Fruit fly (Drosophila melanogaster) whole organism, embryonic: ENCODE data around the gene Pfdn2.

Source experiments
- ATbp ChIP-seq: fragments of 200-800 bp; sonication (Bioruptor generic); optimal IDR thresholded peaks from 2 replicates; lab custom pipeline; 2017; ENCODE audit warnings: missing biosample characterization, mild to moderate bottlenecking, missing genetic modification characterization, missing genetic modification reagents
- CG11695 ChIP-seq: fragments of 200-800 bp; sonication (Bioruptor generic); IDR thresholded peaks from 3 replicates; pipeline ENCODE4 v1.3.6; 2022; ENCODE audit warnings: missing biosample characterization, missing genetic modification characterization
- CG14710 ChIP-seq: fragments of 200-800 bp; sonication (Bioruptor generic); optimal IDR thresholded peaks from 3 replicates; lab custom pipeline; 2019; ENCODE audit warnings: missing biosample characterization, mild to moderate bottlenecking, missing genetic modification characterization, moderate library complexity
- CG15011 ChIP-seq: fragments of 200-800 bp; sonication (Bioruptor generic); optimal IDR thresholded peaks from 3 replicates; lab custom pipeline; 2018; ENCODE audit warnings: missing biosample characterization, mild to moderate bottlenecking, missing genetic modification characterization
- CG15696 ChIP-seq: fragments of 200-800 bp; sonication (Bioruptor generic); optimal IDR thresholded peaks from 2 replicates; lab custom pipeline; 2019; ENCODE audit warnings: missing biosample characterization, mild to moderate bottlenecking, missing genetic modification characterization, moderate library complexity
- CG17328 ChIP-seq: fragments of 200-800 bp; sonication (Bioruptor generic); IDR thresholded peaks from 2 replicates; pipeline ENCODE4 v1.3.6; 2022; ENCODE audit warnings: missing biosample characterization, missing genetic modification characterization
- CG18011 ChIP-seq: fragments of 200-800 bp; sonication (Bioruptor generic); optimal IDR thresholded peaks from 2 replicates; lab custom pipeline; 2017; ENCODE audit warnings: missing biosample characterization, missing genetic modification characterization, mild to moderate bottlenecking, moderate library complexity, missing genotype
- CG18764 ChIP-seq: fragments of 200-800 bp; sonication (Bioruptor generic); optimal IDR thresholded peaks from 3 replicates; lab custom pipeline; 2016; ENCODE audit warnings: missing biosample characterization, missing genetic modification characterization
- CG2678 ChIP-seq: fragments of 200-800 bp; sonication (Bioruptor generic); optimal IDR thresholded peaks from 3 replicates; lab custom pipeline; 2019; ENCODE audit warnings: missing biosample characterization, mild to moderate bottlenecking, missing genetic modification characterization, moderate library complexity
- CG2712 ChIP-seq: fragments of 200-800 bp; optimal IDR thresholded peaks from 3 replicates; lab custom pipeline; 2019; ENCODE audit warnings: missing biosample characterization, mild to moderate bottlenecking, missing genetic modification characterization, moderate library complexity
- CG30431 ChIP-seq: fragments of 200-800 bp; sonication (Bioruptor generic); optimal IDR thresholded peaks from 2 replicates; lab custom pipeline; 2017; ENCODE audit warnings: missing biosample characterization, missing genetic modification characterization
- CG34422 ChIP-seq: fragments of 200-800 bp; sonication (Bioruptor generic); IDR thresholded peaks from 3 replicates; pipeline ENCODE4 v1.3.6; 2022; ENCODE audit warnings: missing biosample characterization, missing genetic modification characterization
- CG3726 ChIP-seq: fragments of 200-800 bp; sonication (Bioruptor generic); IDR thresholded peaks from 3 replicates; pipeline ENCODE4, ENCODE4 v1.3.6; 2022; ENCODE audit warnings: missing biosample characterization, missing genetic modification characterization
- CG5953 ChIP-seq: fragments of 200-800 bp; sonication (Bioruptor generic); IDR thresholded peaks from 2 replicates; pipeline ENCODE4 v1.3.6; 2022; ENCODE audit warnings: missing biosample characterization, missing genetic modification characterization
- CG6272 ChIP-seq: fragments of 200-800 bp; sonication (Bioruptor generic); IDR thresholded peaks from 2 replicates; pipeline ENCODE4 v1.3.6; 2022; ENCODE audit warnings: missing biosample characterization, missing genetic modification characterization
- CG6689 ChIP-seq: fragments of 200-800 bp; sonication (Bioruptor generic); IDR thresholded peaks from 2 replicates; pipeline ENCODE4 v1.3.6; 2022; ENCODE audit warnings: missing biosample characterization, missing genetic modification characterization
- CG7357 ChIP-seq: fragments of 200-800 bp; sonication (Bioruptor generic); IDR thresholded peaks from 3 replicates; pipeline ENCODE4 v1.3.6; 2022; ENCODE audit warnings: missing biosample characterization, missing genetic modification characterization
- CG7745 ChIP-seq: fragments of 200-800 bp; sonication (Bioruptor generic); optimal IDR thresholded peaks from 2 replicates; lab custom pipeline; 2018; ENCODE audit warnings: missing biosample characterization, mild to moderate bottlenecking, missing genetic modification characterization, moderate library complexity
- CG7839 ChIP-seq: fragments of 200-800 bp; sonication (Bioruptor generic); optimal IDR thresholded peaks from 3 replicates; lab custom pipeline; 2018; ENCODE audit warnings: missing biosample characterization, mild to moderate bottlenecking, missing genetic modification characterization, moderate library complexity
- CG7987 ChIP-seq: fragments of 200-800 bp; sonication (Bioruptor generic); optimal IDR thresholded peaks from 2 replicates; lab custom pipeline; 2018; ENCODE audit warnings: missing biosample characterization, mild to moderate bottlenecking, missing genetic modification characterization, moderate library complexity
- CG9215 ChIP-seq: fragments of 200-800 bp; sonication (Bioruptor generic); IDR thresholded peaks from 2 replicates; pipeline ENCODE4 v1.3.6; 2022; ENCODE audit warnings: missing biosample characterization, missing genetic modification characterization
- CG9797 ChIP-seq: fragments of 200-800 bp; sonication (Bioruptor generic); optimal IDR thresholded peaks from 3 replicates; lab custom pipeline; 2018; ENCODE audit warnings: missing biosample characterization, mild to moderate bottlenecking, missing genetic modification characterization
- Dek ChIP-seq: fragments of 200-800 bp; sonication (Bioruptor generic); optimal IDR thresholded peaks from 3 replicates; lab custom pipeline; 2019; ENCODE audit warnings: missing biosample characterization, mild to moderate bottlenecking, missing genetic modification characterization, moderate library complexity
- Doc2 ChIP-seq: fragments of 200-800 bp; sonication (Bioruptor generic); IDR thresholded peaks from 2 replicates; pipeline ENCODE4 v1.3.6; 2022; ENCODE audit warnings: missing biosample characterization, missing genetic modification characterization
- Drgx ChIP-seq: fragments of 200-800 bp; sonication (Bioruptor generic); IDR thresholded peaks from 2 replicates; pipeline ENCODE4 v1.3.6; 2022; ENCODE audit warnings: missing biosample characterization, missing genetic modification characterization
- Hr51 ChIP-seq, 2 experiments: fragments of 200-800 bp; sonication (Bioruptor generic); optimal IDR thresholded peaks; 2 replicates in 1 of 2; 3 replicates in 1 of 2; lab custom pipeline; 2016 to 2018; ENCODE audit warnings: missing biosample characterization in 2 of 2, missing genetic modification characterization in 2 of 2, mild to moderate bottlenecking in 1 of 2, moderate library complexity in 1 of 2
- Hr78 ChIP-seq, 2 experiments: fragments of 200-800 bp in 1 of 2; fragments of >200 bp in 1 of 2; sonication (Bioruptor generic) in 1 of 2; optimal IDR thresholded peaks; 2 replicates each; lab custom pipeline; 2017 to 2019; ENCODE audit warnings: missing biosample characterization in 2 of 2, missing genetic modification characterization in 2 of 2, mild to moderate bottlenecking in 1 of 2, moderate library complexity in 1 of 2
- Mad ChIP-seq: fragments of 200-800 bp; sonication (Bioruptor generic); optimal IDR thresholded peaks from 2 replicates; lab custom pipeline; 2016; ENCODE audit warnings: missing biosample characterization, missing genetic modification characterization
- PHDP ChIP-seq: fragments of 200-800 bp; sonication (Bioruptor generic); optimal IDR thresholded peaks from 3 replicates; lab custom pipeline; 2018; ENCODE audit warnings: missing biosample characterization, mild to moderate bottlenecking, missing genetic modification characterization, moderate library complexity
- Rfx ChIP-seq: fragments of 200-800 bp; sonication (Bioruptor generic); IDR thresholded peaks from 2 replicates; pipeline ENCODE4 v1.3.6; 2022; ENCODE audit warnings: missing biosample characterization, missing genetic modification characterization
- Scr ChIP-seq: fragments of 200-800 bp; sonication (Bioruptor generic); IDR thresholded peaks from 2 replicates; pipeline ENCODE4 v1.3.6; 2022; ENCODE audit warnings: missing biosample characterization, missing genetic modification characterization; ENCODE audit not compliant: partially characterized antibody
- Spps ChIP-seq: fragments of 200-800 bp; sonication (Bioruptor generic); optimal IDR thresholded peaks from 2 replicates; lab custom pipeline; 2018; ENCODE audit warnings: missing biosample characterization, mild to moderate bottlenecking, missing genetic modification characterization
- Sry-δ ChIP-seq: fragments of 200-800 bp; sonication (Bioruptor generic); optimal IDR thresholded peaks from 2 replicates; lab custom pipeline; 2016; ENCODE audit warnings: missing biosample characterization, missing genetic modification characterization
- Trl ChIP-seq, 3 experiments: fragments of >200 bp in 2 of 3; fragments of 200-800 bp in 1 of 3; sonication (Bioruptor generic) in 1 of 3; optimal IDR thresholded peaks; 2 replicates in 1 of 3; 3 replicates in 2 of 3; lab custom pipeline; 2016 to 2017; ENCODE audit warnings: missing biosample characterization in 1 of 3, missing genetic modification characterization in 1 of 3
- br ChIP-seq: fragments of >200 bp; optimal IDR thresholded peaks from 2 replicates; lab custom pipeline; 2017
- cas ChIP-seq: fragments of 200-800 bp; sonication (Bioruptor generic); IDR thresholded peaks from 2 replicates; pipeline ENCODE4 v1.3.6; 2022; ENCODE audit warnings: missing biosample characterization, missing genetic modification characterization
- cato ChIP-seq: fragments of 200-800 bp; sonication (Bioruptor generic); optimal IDR thresholded peaks from 2 replicates; lab custom pipeline; 2016; ENCODE audit warnings: missing biosample characterization, missing genetic modification characterization, borderline replicate concordance
- chif ChIP-seq, 2 experiments: fragments of 200-800 bp; sonication (Bioruptor generic); optimal IDR thresholded peaks; 3 replicates each; lab custom pipeline; 2016; ENCODE audit warnings: missing biosample characterization in 2 of 2, missing genetic modification characterization in 2 of 2
- dysf ChIP-seq: fragments of 200-800 bp; sonication (Bioruptor generic); IDR thresholded peaks from 3 replicates; pipeline ENCODE4 v1.3.6; 2022; ENCODE audit warnings: missing biosample characterization, missing genetic modification characterization
- gcm ChIP-seq: fragments of 200-800 bp; sonication (Bioruptor generic); optimal IDR thresholded peaks from 2 replicates; lab custom pipeline; 2019; ENCODE audit warnings: missing biosample characterization, mild to moderate bottlenecking, missing genetic modification characterization, moderate library complexity
- jumu ChIP-seq: fragments of 200-800 bp; sonication (Bioruptor generic); optimal IDR thresholded peaks from 3 replicates; lab custom pipeline; 2016; ENCODE audit warnings: missing biosample characterization, missing genetic modification characterization
- nerfin-1 ChIP-seq: fragments of 200-800 bp; sonication (Bioruptor generic); optimal IDR thresholded peaks from 3 replicates; lab custom pipeline; 2019; ENCODE audit warnings: missing biosample characterization, mild to moderate bottlenecking, missing genetic modification characterization, moderate library complexity
- nmo ChIP-seq: fragments of 200-800 bp; sonication (Bioruptor generic); optimal IDR thresholded peaks from 2 replicates; lab custom pipeline; 2018; ENCODE audit warnings: missing biosample characterization, mild to moderate bottlenecking, missing genetic modification characterization, moderate library complexity
- otp ChIP-seq: fragments of 200-800 bp; sonication (Bioruptor generic); IDR thresholded peaks from 3 replicates; pipeline ENCODE4, ENCODE4 v1.3.6; 2022; ENCODE audit warnings: missing biosample characterization, missing genetic modification characterization
- pho ChIP-seq: fragments of 200-800 bp; sonication (Bioruptor generic); optimal IDR thresholded peaks from 2 replicates; lab custom pipeline; 2016; ENCODE audit warnings: missing biosample characterization, missing genetic modification characterization
- pros ChIP-seq: fragments of 200-800 bp; sonication (Bioruptor generic); optimal IDR thresholded peaks from 3 replicates; lab custom pipeline; 2019; ENCODE audit warnings: missing biosample characterization, mild to moderate bottlenecking, missing genetic modification characterization, moderate library complexity
- sim ChIP-seq: fragments of 200-800 bp; sonication (Bioruptor generic); IDR thresholded peaks from 2 replicates; pipeline ENCODE4 v1.3.6; 2022; ENCODE audit warnings: missing biosample characterization, missing genetic modification characterization
- tio ChIP-seq: fragments of 200-800 bp; sonication (Bioruptor generic); optimal IDR thresholded peaks from 2 replicates; lab custom pipeline; 2017; ENCODE audit warnings: missing biosample characterization, missing genetic modification characterization, inconsistent platforms
- tup ChIP-seq: fragments of 200-800 bp; sonication (Bioruptor generic); optimal IDR thresholded peaks from 2 replicates; lab custom pipeline; 2016; ENCODE audit warnings: missing biosample characterization, mild to moderate bottlenecking, missing genetic modification characterization, moderate library complexity
- twi ChIP-seq: fragments of 200-800 bp; optimal IDR thresholded peaks from 2 replicates; lab custom pipeline; 2019; ENCODE audit warnings: missing biosample characterization, mild to moderate bottlenecking, missing genetic modification characterization, moderate library complexity
- vvl ChIP-seq: fragments of 200-800 bp; sonication (Bioruptor generic); IDR thresholded peaks from 2 replicates; pipeline ENCODE4 v1.3.6; 2022; ENCODE audit warnings: missing biosample characterization, missing genetic modification characterization

Gene Pfdn2

DNA sequence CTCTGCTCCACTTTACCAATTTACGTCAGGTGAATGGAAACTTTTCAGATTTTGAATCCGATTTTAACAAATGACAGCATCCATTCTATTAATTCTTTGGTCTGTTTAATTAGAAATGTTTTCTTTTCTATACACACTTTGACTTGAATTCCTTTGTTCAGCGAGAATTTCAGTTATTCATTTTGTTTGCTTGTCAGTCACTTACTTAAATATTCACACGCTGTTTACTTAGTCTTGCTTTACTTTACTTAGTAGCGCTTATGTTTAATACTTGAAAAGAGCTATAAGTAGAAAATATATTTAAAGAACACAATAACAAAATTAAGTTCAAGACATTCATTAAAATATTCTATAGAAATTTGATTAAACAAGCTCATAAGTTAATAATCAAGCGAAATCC, 33.2 kb upstream of the Pfdn2 start, which contains the start of gene CG32073 (continued):
- no peak for TF ChIP-seq CG7839
- TF ChIP-seq CG7745 (tag; lab: Kevin White, UChicago), result no peak
- no peak for TF ChIP-seq pros (GFP tag; lab: Kevin White, UChicago)
- peak; percentile 44 for TF ChIP-seq CG2712 (tag; lab: Kevin White, UChicago)
- TF ChIP-seq pho (GFP tag; lab: Kevin White, UChicago), result no peak
- TF ChIP-seq nmo (GFP tag; lab: Kevin White, UChicago), result no peak
- no peak for TF ChIP-seq CG3726
- no peak for TF ChIP-seq tio (GFP tag; lab: Kevin White, UChicago)
- no peak for TF ChIP-seq CG5953 (GFP tag; lab: Robert Waterston, UW)
- no peak for TF ChIP-seq jumu (GFP tag; lab: Kevin White, UChicago)
- no peak for TF ChIP-seq CG17328 (GFP tag; lab: Robert Waterston, UW)
- no peak for TF ChIP-seq CG15011 (GFP tag; lab: Kevin White, UChicago)
- TF ChIP-seq sim (GFP tag; lab: Robert Waterston, UW), result no peak
- TF ChIP-seq CG9215 (GFP tag; lab: Robert Waterston, UW), result no peak
- TF ChIP-seq Spps (tag; lab: Kevin White, UChicago), result no peak
- no peak for TF ChIP-seq br (lab: Kevin White, UChicago)
- no peak for TF ChIP-seq cas
- peak; percentile 21 for TF ChIP-seq CG15696 (tag; lab: Kevin White, UChicago)
- TF ChIP-seq CG7357, result no peak
- TF ChIP-seq gcm, result peak; percentile 23
- TF ChIP-seq otp (GFP tag; lab: Robert Waterston, UW), result no peak
- no peak for TF ChIP-seq CG34422
- no peak for TF ChIP-seq Scr (GFP tag; lab: Robert Waterston, UW)
- no peak for TF ChIP-seq tup
- TF ChIP-seq Mad (GFP tag; lab: Kevin White, UChicago), result no peak
- TF ChIP-seq cato, result no peak
- TF ChIP-seq Doc2 (GFP tag; lab: Robert Waterston, UW), result no peak
- TF ChIP-seq CG11695 (GFP tag; lab: Robert Waterston, UW), result 0 out of 3 replicates have a peak, but pooled peaks have one; percentile 20
- no peak for TF ChIP-seq Hr51 (GFP tag; optimal IDR thresholded peaks at IDR 0.05; lab: Kevin White, UChicago)
- no peak for TF ChIP-seq Trl (optimal IDR thresholded peaks at IDR 0.05; lab: Kevin White, UChicago)
- TF ChIP-seq Trl (GFP tag; optimal IDR thresholded peaks at IDR 0.05; lab: Kevin White, UChicago), result peak; percentile 36
- peak; percentile 51 for TF ChIP-seq ATbp
- TF ChIP-seq CG7987 (GFP tag; lab: Kevin White, UChicago), result no peak
- TF ChIP-seq CG6272, result no peak
- no peak for TF ChIP-seq Hr78 (GFP tag; optimal IDR thresholded peaks at IDR 0.05; lab: Kevin White, UChicago)
- TF ChIP-seq CG18011, result no peak
- TF ChIP-seq CG2678 (tag; lab: Kevin White, UChicago), result no peak
- no peak for TF ChIP-seq PHDP (tag; lab: Kevin White, UChicago)
- no peak for TF ChIP-seq chif (GFP tag; optimal IDR thresholded peaks at IDR 0.05; lab: Kevin White, UChicago)
- TF ChIP-seq CG18764, result peak; percentile 75
- TF ChIP-seq vvl, result peak; percentile 36; the same call in 1 of the 2 replicates
- peak; percentile 17 for TF ChIP-seq Dek (tag; lab: Kevin White, UChicago)
- TF ChIP-seq Sry-δ, result peak; percentile 29
- no peak for TF ChIP-seq CG30431 (GFP tag; lab: Kevin White, UChicago)
- no peak for TF ChIP-seq Drgx (GFP tag; lab: Robert Waterston, UW)
- no peak for TF ChIP-seq Rfx (GFP tag; lab: Robert Waterston, UW)
- TF ChIP-seq nerfin-1, result no peak
- TF ChIP-seq twi (tag; lab: Kevin White, UChicago), result no peak
- TF ChIP-seq CG14710, result peak; percentile 42
- no peak for TF ChIP-seq CG9797 (GFP tag; lab: Kevin White, UChicago)
- no peak for TF ChIP-seq CG6689 (GFP tag; lab: Robert Waterston, UW)
- TF ChIP-seq dysf (GFP tag; lab: Robert Waterston, UW), result no peak
